Worm (Caenorhabditis elegans) whole organism, L4/young adult: Measurements from ENCODE around the gene Y49E10.29.
A peak's percentile ranks its signal among the peaks of the same experiment; 100 is the strongest.

Source experiments
- W03F9.2 ChIP-seq: fragments of 150-350 bp; optimal IDR thresholded peaks from 2 replicates; lab custom pipeline; 2014; ENCODE audit warnings: missing biosample characterization, missing genetic modification characterization
- dao-5 ChIP-seq: sonication (generic microtip); optimal IDR thresholded peaks from 2 replicates; lab custom pipeline; 2016; ENCODE audit warnings: missing genotype, missing genetic modification characterization, moderate library complexity, missing compliant biosample characterization
- him-1 ChIP-seq: sonication (generic microtip); optimal IDR thresholded peaks from 2 replicates; lab custom pipeline; 2016; ENCODE audit warnings: missing genotype, missing genetic modification reagents, missing genetic modification characterization, missing compliant biosample characterization

The Y49E10.29 gene

DNA sequence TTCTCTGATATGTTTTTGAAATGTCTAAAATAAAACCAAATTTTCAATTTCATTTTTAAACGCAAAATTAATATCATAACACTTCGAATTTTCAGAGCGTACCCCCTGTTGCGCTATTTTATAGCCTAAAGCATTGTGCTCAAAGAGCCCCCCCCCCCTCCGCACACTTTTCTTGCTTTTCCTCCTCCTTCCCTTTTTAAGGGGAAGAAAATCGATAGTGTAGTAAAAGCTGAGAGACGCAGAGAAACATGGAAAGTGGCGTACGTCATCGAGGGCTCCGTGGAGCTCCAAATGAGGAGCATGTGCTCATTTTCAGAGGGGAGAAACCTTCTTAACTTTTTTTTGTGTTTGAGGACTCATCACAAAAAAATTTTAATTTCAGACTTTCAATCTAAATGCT is 3.5 kb downstream of the Y49E10.29 start, which contains the start of gene cccp-1:
TSS of gene cccp-1 (plus strand) at position 377 of the 400 bp plus-strand sequence.
- TF ChIP-seq dao-5 (tag; lab: Kevin White, UChicago) (no peak), him-1 (tag; lab: Kevin White, UChicago) (peak; percentile 49)

DNA sequence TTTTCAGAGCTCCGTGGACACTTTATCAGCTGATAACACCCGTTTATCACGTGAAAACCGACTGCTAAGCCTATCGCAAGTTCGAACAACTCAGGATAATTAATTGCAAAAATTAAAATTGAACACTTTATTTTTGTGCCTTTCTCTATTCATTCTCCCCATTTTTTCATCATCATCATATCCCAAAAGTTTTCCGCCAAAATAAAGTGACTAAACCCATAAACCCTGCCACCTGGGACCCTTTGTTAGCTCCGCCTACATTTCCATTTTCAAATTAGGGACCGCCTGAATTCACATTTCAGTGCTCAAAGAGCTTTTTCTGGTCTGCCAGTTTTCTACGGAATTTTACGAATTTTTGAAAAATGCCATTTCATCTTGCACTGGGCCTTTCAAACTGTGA is 15.5 kb downstream of the Y49E10.29 start, which contains the start of gene arrd-16:
TSS of gene arrd-16 (plus strand) at position 301 of the 400 bp plus-strand sequence.
- TF ChIP-seq him-1 (tag; lab: Kevin White, UChicago) (no peak), W03F9.2 (tag; lab: Kevin White, UChicago) (no peak), dao-5 (tag; lab: Kevin White, UChicago) (no peak)

- TF ChIP-seq him-1 (tag; lab: Kevin White, UChicago) (no peak), dao-5 (tag; lab: Kevin White, UChicago) (no peak), W03F9.2 (tag; lab: Kevin White, UChicago) (no peak)
These were observed 23.0 kb downstream of the Y49E10.29 start, which contains the start of gene Y49E10.25 for ce11 chrIII:12491984-12492383. Gene Y49E10.25, minus strand, starts transcription at chrIII:12492084.

ce11 chrIII:12495594-12496096 is 26.7 kb downstream of the Y49E10.29 start, which contains the start of the genes Y111B2A.1 and Y111B2A.2:
Gene Y111B2A.1, minus strand, starts transcription at chrIII:12495644.
Gene Y111B2A.2, plus strand, starts transcription at chrIII:12496086.
- TF ChIP-seq W03F9.2 (tag; lab: Kevin White, UChicago) = peak; percentile 9
- TF ChIP-seq dao-5 (tag; lab: Kevin White, UChicago) = no peak

DNA sequence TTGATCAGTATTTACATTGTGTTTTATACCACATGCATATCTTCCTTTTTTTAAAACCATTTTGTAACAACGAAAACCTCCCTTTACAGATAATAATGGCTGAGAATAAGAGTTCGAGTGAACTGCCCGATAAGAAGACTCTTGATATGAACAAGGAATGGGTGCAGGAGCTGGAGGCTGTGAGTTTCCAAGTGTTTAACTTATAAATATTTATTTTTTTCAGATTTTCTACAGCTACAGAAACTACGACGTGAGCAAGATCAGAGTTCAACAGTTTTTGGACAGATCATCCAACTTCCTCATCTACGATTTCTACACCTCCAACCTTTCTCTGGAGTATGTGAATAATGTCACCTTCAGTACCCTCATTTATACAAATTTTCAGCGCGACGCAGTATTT is 27.5 kb downstream of the Y49E10.29 start, which contains the start of gene herd-1:
TSS of gene herd-1 (plus strand) at position 90 of the 400 bp plus-strand sequence.
- TF ChIP-seq dao-5 (tag; lab: Kevin White, UChicago) = no peak
- no peak for TF ChIP-seq him-1 (tag; lab: Kevin White, UChicago)
- no peak for TF ChIP-seq W03F9.2 (tag; lab: Kevin White, UChicago)

DNA sequence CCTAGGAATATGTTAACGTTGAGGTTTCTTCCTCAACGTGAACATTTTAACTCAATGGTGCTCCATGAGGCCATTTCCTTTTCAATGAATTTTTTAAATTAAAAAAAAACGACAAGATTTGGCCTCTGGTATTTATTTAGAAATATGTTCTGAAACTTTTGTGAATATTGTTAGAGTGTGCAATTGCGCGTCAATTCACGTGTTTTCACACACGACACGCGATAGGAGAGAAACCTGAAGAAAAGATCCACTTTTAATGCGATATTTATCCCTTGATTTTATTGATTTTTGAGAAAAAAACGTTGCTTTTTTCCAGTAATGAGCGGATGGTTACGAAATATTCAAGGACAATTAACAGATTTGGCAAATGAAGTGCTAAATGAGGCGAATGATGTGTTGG is 30.3 kb downstream of the Y49E10.29 start, which contains the start of gene sql-1:
TSS of gene sql-1 (plus strand) at position 313 of the 400 bp plus-strand sequence.
- TF ChIP-seq dao-5 (tag; lab: Kevin White, UChicago) (no peak), W03F9.2 (tag; lab: Kevin White, UChicago) (peak; percentile 9)

- TF ChIP-seq him-1 (tag; lab: Kevin White, UChicago) = no peak
- no peak for TF ChIP-seq dao-5 (tag; lab: Kevin White, UChicago)
- TF ChIP-seq W03F9.2 (tag; lab: Kevin White, UChicago) = no peak
These were observed 41.5 kb downstream of the Y49E10.29 start for ce11 chrIII:12510505-12510904.

DNA sequence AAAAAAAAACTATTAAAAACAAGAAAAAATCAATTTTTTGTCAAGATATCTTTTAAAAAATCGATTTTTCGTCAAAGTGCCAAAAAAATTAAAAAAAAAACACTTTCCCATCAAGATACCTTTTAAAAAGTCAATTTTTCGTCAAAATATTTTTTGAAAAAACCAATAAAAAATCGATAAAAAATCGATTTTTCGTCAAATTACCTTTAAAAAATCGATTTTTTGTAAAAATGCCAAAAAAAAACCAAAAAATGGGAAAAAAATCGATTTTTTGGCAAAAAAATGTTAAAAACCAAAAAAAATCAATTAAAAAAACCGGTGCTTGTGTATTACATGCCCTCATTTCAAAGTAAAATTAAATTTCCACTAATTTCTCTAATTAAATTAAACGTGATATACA is 48.7 kb downstream of the Y49E10.29 start:
- no peak for TF ChIP-seq W03F9.2 (tag; lab: Kevin White, UChicago)
- no peak for TF ChIP-seq dao-5 (tag; lab: Kevin White, UChicago)
- TF ChIP-seq him-1 (tag; lab: Kevin White, UChicago) = no peak
